Fruit fly (Drosophila melanogaster): Measurements from ENCODE around the gene Rpp21.

dm6 chrX:1041407-1042038, 11.0 kb downstream of the Rpp21 start:
- TF ChIP-seq CG8478 (optimal IDR thresholded peaks at IDR 0.05) (no peak), CTCF (optimal IDR thresholded peaks at IDR 0.05) (no peak)
